Worm (Caenorhabditis elegans) whole organism, late embryonic: ENCODE measurements around the gene R13D11.3.

Experiments
- K09A11.1 ChIP-seq: sonication (generic microtip); optimal IDR thresholded peaks from 2 replicates; lab custom pipeline; 2017; ENCODE audit warnings: antibody characterized with exemption, mild to moderate bottlenecking, missing genetic modification characterization, missing compliant biosample characterization; ENCODE audit not compliant: insufficient read depth
- T23F11.4 ChIP-seq: fragments of 200-800 bp; sonication (Bioruptor generic); optimal IDR thresholded peaks from 2 replicates; lab custom pipeline; 2018; ENCODE audit warnings: mild to moderate bottlenecking, missing genetic modification characterization, missing compliant biosample characterization
- ceh-30 ChIP-seq: fragments of 150-350 bp; optimal IDR thresholded peaks from 2 replicates; lab custom pipeline; 2014; ENCODE audit warnings: missing biosample characterization, missing genetic modification characterization
- ceh-6 ChIP-seq: fragments of 200-800 bp; sonication (Bioruptor generic); optimal IDR thresholded peaks from 2 replicates; lab custom pipeline; 2018; ENCODE audit warnings: mild to moderate bottlenecking, missing genetic modification characterization, missing compliant biosample characterization
- dve-1 ChIP-seq: sonication (generic microtip); optimal IDR thresholded peaks from 2 replicates; lab custom pipeline; 2017; ENCODE audit warnings: antibody characterized with exemption, mild to moderate bottlenecking, missing genetic modification characterization, missing compliant biosample characterization
- fkh-10 ChIP-seq: fragments of 150-350 bp; optimal IDR thresholded peaks from 2 replicates; lab custom pipeline; 2014; ENCODE audit warnings: missing biosample characterization, missing genetic modification reagents, missing genetic modification characterization
- nhr-11 ChIP-seq: fragments of 150-350 bp; optimal IDR thresholded peaks from 2 replicates; lab custom pipeline; 2014; ENCODE audit warnings: missing biosample characterization, missing genetic modification characterization
- pag-3 ChIP-seq: sonication (generic microtip); optimal IDR thresholded peaks from 2 replicates; lab custom pipeline; 2016; ENCODE audit warnings: missing compliant biosample characterization, missing genetic modification characterization, borderline replicate concordance
- pros-1 ChIP-seq: fragments of 150-350 bp; optimal IDR thresholded peaks from 2 replicates; lab custom pipeline; 2014; ENCODE audit warnings: missing biosample characterization, missing genetic modification reagents, missing genetic modification characterization

DNA sequence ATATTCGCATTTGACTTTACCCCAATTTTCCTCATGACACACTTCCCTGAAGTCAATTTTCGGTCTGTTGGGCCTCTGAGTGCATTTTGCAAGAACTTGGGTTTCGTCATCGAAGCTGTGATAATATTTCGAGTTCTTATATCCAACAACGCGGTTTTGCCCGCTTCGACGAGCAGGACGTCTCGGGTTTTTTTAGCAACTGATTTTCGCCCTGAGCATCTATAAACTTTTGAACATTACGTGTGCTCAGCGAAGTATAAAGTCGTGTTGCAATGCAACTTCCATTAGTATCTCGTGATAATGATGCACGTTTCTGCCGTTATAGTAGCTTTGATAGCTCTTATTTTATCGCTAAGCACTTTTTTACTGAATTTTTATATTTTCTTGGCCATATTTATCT, 34.8 kb upstream of the R13D11.3 start, which contains the start of gene srbc-60:
- TF ChIP-seq pag-3 (tag; lab: Kevin White, UChicago), result no peak
- no peak for TF ChIP-seq fkh-10
- TF ChIP-seq K09A11.1 (tag; lab: Kevin White, UChicago), result no peak
- TF ChIP-seq dve-1 (tag; lab: Kevin White, UChicago), result no peak
- TF ChIP-seq T23F11.4 (GFP tag; lab: Kevin White, UChicago), result no peak
- TF ChIP-seq ceh-6 (GFP tag; lab: Kevin White, UChicago), result no peak
- no peak for TF ChIP-seq ceh-30 (tag; lab: Kevin White, UChicago)
- no peak for TF ChIP-seq pros-1 (tag; lab: Kevin White, UChicago)
- no peak for TF ChIP-seq nhr-11
